Worm (Caenorhabditis elegans): ENCODE measurements around the gene aqp-10.

Gene aqp-10

DNA sequence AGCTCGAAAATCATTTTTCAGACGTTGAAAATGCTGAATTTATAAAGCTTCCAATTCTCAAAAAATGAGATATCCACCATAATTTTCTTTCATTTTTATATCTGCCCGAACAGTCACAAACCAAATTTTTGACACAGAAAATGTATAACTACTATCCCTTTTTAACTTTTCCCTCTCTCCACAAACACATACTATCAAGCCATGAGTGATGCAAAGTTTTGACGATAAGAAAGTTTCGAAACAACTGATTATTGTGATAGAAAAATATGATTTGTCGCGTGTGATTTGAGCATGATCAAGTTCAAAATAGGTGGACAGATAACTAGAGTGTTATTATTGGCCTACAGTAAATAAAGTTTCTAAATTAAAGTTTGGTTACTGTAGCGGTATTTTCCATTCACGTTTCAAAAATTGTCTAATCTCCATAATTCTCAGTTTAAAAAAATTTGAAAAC lies 37.9 kb upstream of the aqp-10 start, which contains the start of gene cyp-13A8 (continued):
- TF ChIP-seq ets-5 (GFP tag; IDR thresholded peaks at IDR 0.05) (no peak), nhr-11 (tag; optimal IDR thresholded peaks at IDR 0.05) (no peak), mep-1 (tag; optimal IDR thresholded peaks at IDR 0.05) (no peak), snu-23 (GFP tag; optimal IDR thresholded peaks at IDR 0.05) (peak; percentile 23), pax-3 (tag; optimal IDR thresholded peaks at IDR 0.05) (no peak), hlh-4 (tag; optimal IDR thresholded peaks at IDR 0.05) (no peak), dsc-1 (tag; optimal IDR thresholded peaks at IDR 0.05) (no peak), C34B4.2 (tag; optimal IDR thresholded peaks at IDR 0.05) (no peak), ceh-82 (tag; optimal IDR thresholded peaks at IDR 0.05) (no peak), vab-15 (tag; optimal IDR thresholded peaks at IDR 0.05) (no peak), ama-1 (optimal IDR thresholded peaks at IDR 0.05) (no peak), irx-1 (tag; optimal IDR thresholded peaks at IDR 0.05) (no peak), elt-2 (tag; optimal IDR thresholded peaks at IDR 0.05) (peak; percentile 66), ceh-90 (tag; optimal IDR thresholded peaks at IDR 0.05) (no peak), grh-1 (GFP tag; IDR thresholded peaks at IDR 0.05) (no peak), lin-15B (tag; optimal IDR thresholded peaks at IDR 0.05) (no peak), hpl-2 (GFP tag; optimal IDR thresholded peaks at IDR 0.05) (no peak), fkh-4 (tag; optimal IDR thresholded peaks at IDR 0.05; ENCODE audit: borderline replicate concordance) (no peak), unc-98 (GFP tag; IDR thresholded peaks at IDR 0.05) (no peak), blmp-1 (tag; optimal IDR thresholded peaks at IDR 0.05) (peak; percentile 32), efl-3 (GFP tag; optimal IDR thresholded peaks at IDR 0.05) (no peak), nhr-85 (tag) (peak; percentile 60), mef-2 (tag; optimal IDR thresholded peaks at IDR 0.05) (no peak), isw-1 (GFP tag; IDR thresholded peaks at IDR 0.05) (no peak), nhr-47 (tag; optimal IDR thresholded peaks at IDR 0.05) (no peak), hlh-17 (GFP tag; optimal IDR thresholded peaks at IDR 0.05; ENCODE audit: borderline replicate concordance) (no peak), mdl-1 (tag; optimal IDR thresholded peaks at IDR 0.05) (no peak), skn-1 (tag; optimal IDR thresholded peaks at IDR 0.05) (no peak), unc-130 (tag; optimal IDR thresholded peaks at IDR 0.05) (no peak), nhr-12 (tag; optimal IDR thresholded peaks at IDR 0.05) (no peak), ces-1 (GFP tag; optimal IDR thresholded peaks at IDR 0.05) (no peak)

ce11 chrII:9803320-9803719 lies 33.7 kb upstream of the aqp-10 start, which contains the start of gene cyp-13A7:
Gene cyp-13A7 (plus strand): TSS chrII:9803620.
- TF ChIP-seq vab-15 (tag; optimal IDR thresholded peaks at IDR 0.05) (no peak), nhr-85 (tag) (peak; percentile 6), nhr-20 (tag; optimal IDR thresholded peaks at IDR 0.05) (peak; percentile 17), snu-23 (GFP tag; optimal IDR thresholded peaks at IDR 0.05) (no peak), elt-2 (tag; optimal IDR thresholded peaks at IDR 0.05) (no peak), zag-1 (tag; optimal IDR thresholded peaks at IDR 0.05) (no peak)

DNA sequence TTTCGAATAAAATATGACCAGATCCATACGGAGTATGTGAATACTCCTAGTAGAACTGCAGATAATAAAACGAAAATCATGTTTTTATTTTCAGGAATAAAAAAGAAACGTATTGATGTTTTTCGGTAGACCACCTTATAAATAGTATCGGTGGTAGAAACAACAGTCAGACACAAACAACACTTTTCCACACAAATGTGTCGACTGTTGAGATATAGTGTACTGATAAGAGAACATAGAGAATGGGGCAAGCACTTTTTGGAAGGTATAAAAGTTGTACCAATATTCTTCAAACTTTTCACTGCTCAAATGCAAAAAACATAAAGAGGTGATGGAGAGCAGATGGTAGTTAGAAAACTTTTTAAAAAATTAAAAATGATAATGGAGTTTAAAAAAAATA lies 33.0 kb upstream of the aqp-10 start, which contains the start of gene cyp-13A6:
Gene cyp-13A6, minus strand, starts transcription at position 180 of the 400 bp plus-strand sequence.
- TF ChIP-seq nhr-20 (tag; optimal IDR thresholded peaks at IDR 0.05) (peak; percentile 13), lin-14 (GFP tag; optimal IDR thresholded peaks at IDR 0.05) (peak; percentile 28), skn-1 (tag; optimal IDR thresholded peaks at IDR 0.05) (no peak), aly-2 (tag; optimal IDR thresholded peaks at IDR 0.05) (no peak), elt-2 (tag; optimal IDR thresholded peaks at IDR 0.05) (peak; percentile 21), ceh-8 (GFP tag; optimal IDR thresholded peaks at IDR 0.05) (no peak), C16A3.4 (tag; optimal IDR thresholded peaks at IDR 0.05) (no peak)

DNA sequence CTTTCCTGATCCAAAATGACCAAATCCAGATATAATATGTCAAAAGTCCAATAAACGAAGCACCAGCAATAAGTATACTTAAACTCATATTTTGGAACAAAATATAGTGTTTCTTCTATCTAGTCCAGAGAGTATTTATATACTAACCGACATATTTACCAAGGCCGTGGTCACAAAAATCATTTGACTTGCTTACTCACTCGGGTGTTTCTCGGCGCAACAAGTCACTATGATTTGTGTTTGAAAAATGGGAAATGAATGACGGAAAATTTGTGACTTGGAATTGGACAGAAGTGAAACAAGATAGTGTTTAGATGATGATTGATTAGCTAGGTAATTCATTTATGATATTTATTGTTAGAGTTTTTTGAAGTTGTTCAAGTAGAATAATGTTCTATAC lies 30.6 kb upstream of the aqp-10 start, which contains the start of gene cyp-13A5:
Gene cyp-13A5, minus strand, starts transcription at position 112 of the 400 bp plus-strand sequence.
- TF ChIP-seq aha-1 (tag; optimal IDR thresholded peaks at IDR 0.05) = no peak
- peak; percentile 89 for TF ChIP-seq nhr-20 (tag; optimal IDR thresholded peaks at IDR 0.05)
- TF ChIP-seq lin-35 (GFP tag; optimal IDR thresholded peaks at IDR 0.05) = peak in 1 of 2 experiments; percentile 41
- TF ChIP-seq elt-2 (tag; optimal IDR thresholded peaks at IDR 0.05) = peak; percentile 34
- TF ChIP-seq blmp-1 (tag; optimal IDR thresholded peaks at IDR 0.05) = peak; percentile 71
- TF ChIP-seq tbx-2 (tag; optimal IDR thresholded peaks at IDR 0.05) = peak; percentile 11
- no peak for TF ChIP-seq aly-2 (tag; optimal IDR thresholded peaks at IDR 0.05)
- TF ChIP-seq fkh-10 (GFP tag; optimal IDR thresholded peaks at IDR 0.05) = no peak
- TF ChIP-seq lin-14 (GFP tag; optimal IDR thresholded peaks at IDR 0.05) = peak; percentile 80
- no peak for TF ChIP-seq sox-4 (tag; optimal IDR thresholded peaks at IDR 0.05)
- TF ChIP-seq snu-23 (GFP tag; optimal IDR thresholded peaks at IDR 0.05) = peak; percentile 56
- TF ChIP-seq nhr-90 (tag; optimal IDR thresholded peaks at IDR 0.05; ENCODE audit: poor library complexity) = peak; percentile 27
- peak; percentile 0 for TF ChIP-seq C16A3.4 (tag; optimal IDR thresholded peaks at IDR 0.05)
- peak; percentile 47 for TF ChIP-seq nhr-71 (tag; optimal IDR thresholded peaks at IDR 0.05)
- TF ChIP-seq mdl-1 (tag; optimal IDR thresholded peaks at IDR 0.05) = peak in 1 of 2 experiments; percentile 5
- TF ChIP-seq nhr-85 (tag) = peak; percentile 88
- TF ChIP-seq ceh-8 (GFP tag; optimal IDR thresholded peaks at IDR 0.05) = no peak
- peak in 4 of 6 experiments; percentile 23 to 78 (median 41) for TF ChIP-seq elt-3 (tag; optimal IDR thresholded peaks at IDR 0.05)

Data from whole organism, L1 larva.